Worm (Caenorhabditis elegans): ENCODE results near the gene lin-48.

ce11 chrIII:3703397-3703796 lies 41.8 kb upstream of the lin-48 start, which contains the start of gene C14B1.3:
- TF ChIP-seq nhr-28 (tag; optimal IDR thresholded peaks at IDR 0.05) (no peak), unc-62 (GFP tag; optimal IDR thresholded peaks at IDR 0.05) (no peak), unc-39 (tag; optimal IDR thresholded peaks at IDR 0.05) (no peak), blmp-1 (tag; optimal IDR thresholded peaks at IDR 0.05) (no peak), snpc-4 (tag; optimal IDR thresholded peaks at IDR 0.05) (no peak), mab-5 (tag; optimal IDR thresholded peaks at IDR 0.05) (no peak), lin-32 (GFP tag; optimal IDR thresholded peaks at IDR 0.05) (no peak)
